Worm (Caenorhabditis elegans) whole organism, mixed stage, embryonic: Measurements from ENCODE around the gene K07F5.7.

ENCODE experiments used
- elt-3 ChIP-seq: fragments of 150-350 bp; optimal IDR thresholded peaks from 2 replicates; lab custom pipeline; 2014; ENCODE audit warnings: missing biosample characterization, missing genetic modification characterization
- sptf-1 ChIP-seq: sonication (generic microtip); optimal IDR thresholded peaks from 2 replicates; lab custom pipeline; 2017; ENCODE audit warnings: mild to moderate bottlenecking, missing genetic modification characterization, moderate library complexity, missing compliant biosample characterization
- unc-62 ChIP-seq: fragments of 150-350 bp; optimal IDR thresholded peaks from 2 replicates; lab custom pipeline; 2014; ENCODE audit warnings: missing biosample characterization, missing genetic modification reagents, missing genetic modification characterization

- TF ChIP-seq elt-3 (tag; lab: Kevin White, UChicago) (no peak), sptf-1 (tag; lab: Kevin White, UChicago) (no peak), unc-62 (GFP tag; lab: Kevin White, UChicago) (no peak)
Observed at ce11 chrIV:9878893-9879379, 31.0 kb upstream of the K07F5.7 start, which contains the start of gene nhr-4.
